Fruit fly (Drosophila melanogaster) whole organism, pupa: Measurements from ENCODE around the gene Josd.

Source experiments
- CG10348 ChIP-seq: fragments of 200-800 bp; sonication (Bioruptor generic); IDR thresholded peaks from 2 replicates; pipeline ENCODE4 v1.3.6; 2022; ENCODE audit warnings: missing biosample characterization, missing genetic modification characterization
- CG12605 ChIP-seq: fragments of 200-800 bp; sonication (Bioruptor generic); IDR thresholded peaks from 2 replicates; pipeline ENCODE4 v1.3.6; 2022; ENCODE audit warnings: missing biosample characterization, missing genetic modification characterization
- CG13204 ChIP-seq: fragments of 200-800 bp; sonication (Bioruptor generic); optimal IDR thresholded peaks from 2 replicates; lab custom pipeline; 2018; ENCODE audit warnings: missing biosample characterization, mild to moderate bottlenecking, missing genetic modification characterization, moderate library complexity
- CG14655 ChIP-seq: fragments of 200-800 bp; sonication (Bioruptor generic); optimal IDR thresholded peaks from 3 replicates; lab custom pipeline; 2017; ENCODE audit warnings: mild to moderate bottlenecking, missing biosample characterization, missing genetic modification reagents, missing genetic modification characterization
- CG15710 ChIP-seq: fragments of 200-800 bp; sonication (Bioruptor generic); optimal IDR thresholded peaks from 2 replicates; lab custom pipeline; 2018; ENCODE audit warnings: missing biosample characterization, mild to moderate bottlenecking, missing genetic modification characterization, moderate library complexity
- CG17806 ChIP-seq: fragments of 200-800 bp; sonication (Bioruptor generic); optimal IDR thresholded peaks from 2 replicates; lab custom pipeline; 2018; ENCODE audit warnings: missing biosample characterization, mild to moderate bottlenecking, missing genetic modification characterization, moderate library complexity
- CG32121 ChIP-seq: fragments of 200-800 bp; sonication (Bioruptor generic); IDR thresholded peaks from 2 replicates; pipeline ENCODE4 v1.3.6; 2022; ENCODE audit warnings: missing biosample characterization, missing genetic modification characterization
- CG34367 ChIP-seq: fragments of 200-800 bp; sonication (Bioruptor generic); optimal IDR thresholded peaks from 2 replicates; lab custom pipeline; 2018; ENCODE audit warnings: missing biosample characterization, mild to moderate bottlenecking, missing genetic modification characterization
- CG4496 ChIP-seq: fragments of 200-800 bp; sonication (Bioruptor generic); IDR thresholded peaks from 3 replicates; pipeline ENCODE4 v1.3.6; 2022; ENCODE audit warnings: missing biosample characterization, missing genetic modification characterization
- CG8159 ChIP-seq: fragments of 200-800 bp; sonication (Bioruptor generic); optimal IDR thresholded peaks from 3 replicates; lab custom pipeline; 2018; ENCODE audit warnings: missing biosample characterization, mild to moderate bottlenecking, missing genetic modification characterization, moderate library complexity
- CG8301 ChIP-seq: fragments of 200-800 bp; sonication (Bioruptor generic); optimal IDR thresholded peaks from 2 replicates; lab custom pipeline; 2018; ENCODE audit warnings: missing biosample characterization, mild to moderate bottlenecking, missing genetic modification characterization
- CG9948 ChIP-seq: fragments of 200-800 bp; sonication (Bioruptor generic); optimal IDR thresholded peaks from 2 replicates; lab custom pipeline; 2018; ENCODE audit warnings: missing biosample characterization, mild to moderate bottlenecking, missing genetic modification characterization, moderate library complexity
- EcR ChIP-seq: fragments of 200-800 bp; sonication (Bioruptor generic); optimal IDR thresholded peaks from 3 replicates; lab custom pipeline; 2019; ENCODE audit warnings: missing biosample characterization, missing genetic modification characterization, mild to moderate bottlenecking, moderate library complexity, missing genetic modification reagents
- Ets98B ChIP-seq: fragments of 200-800 bp; sonication (Bioruptor generic); IDR thresholded peaks from 2 replicates; pipeline ENCODE4 v1.3.6; 2022; ENCODE audit warnings: missing biosample characterization, missing genetic modification characterization
- Pif1A ChIP-seq: fragments of 200-800 bp; sonication (Bioruptor generic); optimal IDR thresholded peaks from 3 replicates; lab custom pipeline; 2016; ENCODE audit warnings: missing biosample characterization, missing genetic modification characterization
- Pif1B ChIP-seq: fragments of 200-800 bp; sonication (Bioruptor generic); optimal IDR thresholded peaks from 3 replicates; lab custom pipeline; 2016; ENCODE audit warnings: missing biosample characterization, missing genetic modification characterization
- Snoo ChIP-seq: fragments of 200-800 bp; sonication (Bioruptor generic); optimal IDR thresholded peaks from 3 replicates; lab custom pipeline; 2017; ENCODE audit warnings: missing biosample characterization, mild to moderate bottlenecking, missing genetic modification characterization, inconsistent platforms
- fd96Ca ChIP-seq: fragments of 200-800 bp; sonication (Bioruptor generic); IDR thresholded peaks from 3 replicates; pipeline ENCODE4 v1.3.6; 2022; ENCODE audit warnings: missing biosample characterization, missing genetic modification characterization
- gl ChIP-seq: fragments of 200-800 bp; sonication (Bioruptor generic); optimal IDR thresholded peaks from 2 replicates; lab custom pipeline; 2018; ENCODE audit warnings: missing biosample characterization, mild to moderate bottlenecking, missing genetic modification characterization
- rn ChIP-seq: fragments of 200-800 bp; sonication (Bioruptor generic); IDR thresholded peaks from 2 replicates; pipeline ENCODE4 v1.3.6; 2022; ENCODE audit warnings: missing biosample characterization, missing genetic modification characterization

Gene Josd

dm6 chrX:6303675-6304074, 42.7 kb downstream of the Josd start, which contains the start of gene CG3823:
TSS of gene CG3823 (plus strand) at chrX:6303975.
- TF ChIP-seq CG8301 (no peak), gl (no peak), CG4496 (GFP tag; lab: Robert Waterston, UW) (no peak), CG9948 (tag; lab: Kevin White, UChicago) (no peak), CG34367 (tag; lab: Kevin White, UChicago) (no peak), EcR (GFP tag; lab: Kevin White, UChicago) (no peak), fd96Ca (GFP tag; lab: Robert Waterston, UW) (no peak), CG14655 (GFP tag; lab: Kevin White, UChicago) (no peak), CG8159 (tag; lab: Kevin White, UChicago) (no peak), CG12605 (GFP tag; lab: Robert Waterston, UW) (no peak), Ets98B (no peak), Snoo (tag; lab: Kevin White, UChicago) (no peak), Pif1B (no peak), CG10348 (no peak), rn (no peak), CG17806 (no peak)

DNA sequence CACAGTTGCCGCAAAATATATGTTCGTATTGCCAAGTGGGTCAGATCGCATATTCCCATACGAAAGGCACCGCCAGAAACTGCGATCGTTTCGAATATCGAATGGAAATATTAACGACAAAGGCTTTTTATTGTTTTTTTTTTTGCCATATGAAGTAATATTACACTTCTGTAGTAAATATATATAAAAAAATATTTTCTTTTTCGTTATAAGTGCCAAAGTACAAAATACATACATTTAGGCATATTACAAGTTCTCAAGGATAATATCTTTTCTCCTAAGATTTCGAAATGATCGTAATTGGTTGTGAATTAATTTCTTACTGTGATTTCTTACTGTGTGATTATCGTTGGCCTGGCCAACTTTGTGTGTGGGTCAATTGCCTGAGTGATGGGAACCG, 43.2 kb downstream of the Josd start:
- TF ChIP-seq CG15710 (peak; percentile 10), CG10348 (no peak), CG8301 (peak; percentile 9), CG9948 (tag; lab: Kevin White, UChicago) (peak; percentile 14)

- peak; percentile 21 for TF ChIP-seq Pif1A (GFP tag; lab: Kevin White, UChicago)
- no peak for TF ChIP-seq CG10348
- TF ChIP-seq Ets98B: no peak
- peak; percentile 94 for TF ChIP-seq EcR (GFP tag; lab: Kevin White, UChicago)
- peak; percentile 28 for TF ChIP-seq CG8301
- TF ChIP-seq Pif1B: peak; percentile 24
- peak; percentile 4 for TF ChIP-seq CG9948 (tag; lab: Kevin White, UChicago)
- TF ChIP-seq CG4496 (GFP tag; lab: Robert Waterston, UW): peak; percentile 48; the same call in 1 of the 3 replicates
- TF ChIP-seq CG13204: no peak
- 0 out of 2 replicates have a peak, but pooled peaks have one; percentile 34 for TF ChIP-seq CG32121
- peak; percentile 46 for TF ChIP-seq CG14655 (GFP tag; lab: Kevin White, UChicago)
- no peak for TF ChIP-seq Snoo (tag; lab: Kevin White, UChicago)
These were observed 44.3 kb downstream of the Josd start for dm6 chrX:6305317-6305716.

dm6 chrX:6308852-6309251, 47.9 kb downstream of the Josd start, which contains the start of gene CG15894:
TSS of gene CG15894 (plus strand) at chrX:6309212.
- TF ChIP-seq CG4496 (GFP tag; lab: Robert Waterston, UW) (peak; percentile 53; the same call in 1 of the 3 replicates), CG15710 (peak; percentile 1), fd96Ca (GFP tag; lab: Robert Waterston, UW) (0 out of 3 replicates have a peak, but pooled peaks have one; percentile 32), CG8159 (tag; lab: Kevin White, UChicago) (peak; percentile 14), Ets98B (peak; percentile 27; the same call in 1 of the 2 replicates), CG13204 (no peak), EcR (GFP tag; lab: Kevin White, UChicago) (no peak), CG14655 (GFP tag; lab: Kevin White, UChicago) (peak; percentile 21)

DNA sequence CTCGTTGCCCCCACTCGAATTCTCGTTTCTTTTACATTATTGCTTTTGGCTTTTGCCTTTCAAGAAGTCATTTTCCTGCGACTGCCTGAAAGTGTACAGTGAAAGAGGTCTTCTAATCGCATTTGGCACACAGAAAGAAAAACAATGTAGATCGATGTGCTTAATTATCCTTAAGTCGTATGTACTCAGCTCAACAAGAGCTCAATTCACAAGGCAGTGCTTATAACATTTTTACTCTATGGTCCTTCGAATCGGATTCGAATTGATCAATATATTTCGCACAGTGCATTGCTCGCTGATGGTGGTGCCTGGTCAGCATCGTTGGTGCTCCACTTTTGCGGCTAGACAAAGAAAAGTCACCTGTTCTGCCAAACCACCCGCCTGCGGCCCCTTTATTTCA, 49.4 kb downstream of the Josd start:
- TF ChIP-seq fd96Ca (GFP tag; lab: Robert Waterston, UW) (peak; percentile 54; the same call in 1 of the 3 replicates), Ets98B (no peak), rn (no peak), CG14655 (GFP tag; lab: Kevin White, UChicago) (peak; percentile 14), CG4496 (GFP tag; lab: Robert Waterston, UW) (peak; percentile 35; the same call in 2 of the 3 replicates), EcR (GFP tag; lab: Kevin White, UChicago) (no peak), CG8301 (peak; percentile 27)

dm6 chrX:6311516-6311915, 50.5 kb downstream of the Josd start:
- TF ChIP-seq rn (no peak), CG4496 (GFP tag; lab: Robert Waterston, UW) (peak; percentile 24; the same call in 1 of the 3 replicates)
- TF ChIP-seq, all 21 proteins: peak for 1
